Fruit fly (Drosophila melanogaster) whole organism, embryonic: Measurements from ENCODE around the gene kraken.
A peak's percentile ranks its signal among the peaks of the same experiment; 100 is the strongest.

Experiments used
- Atf3 ChIP-seq: fragments of 200-800 bp; sonication (Bioruptor generic); optimal IDR thresholded peaks from 3 replicates; lab custom pipeline; 2016; ENCODE audit warnings: missing biosample characterization, missing genetic modification characterization
- Awh ChIP-seq: fragments of 200-800 bp; sonication (Bioruptor generic); IDR thresholded peaks from 2 replicates; pipeline ENCODE4, ENCODE4 v1.3.6; 2022; ENCODE audit warnings: missing biosample characterization, missing genetic modification characterization
- BEAF-32 ChIP-seq: fragments of 200-800 bp; sonication (Bioruptor generic); optimal IDR thresholded peaks from 3 replicates; lab custom pipeline; 2017; ENCODE audit warnings: missing biosample characterization, missing genetic modification characterization, mild to moderate bottlenecking, moderate library complexity, missing genetic modification reagents
- Bteb2 ChIP-seq: fragments of 200-800 bp; sonication (Bioruptor generic); optimal IDR thresholded peaks from 2 replicates; lab custom pipeline; 2016; ENCODE audit warnings: missing biosample characterization, missing genetic modification characterization
- CG11398 ChIP-seq: fragments of 200-800 bp; sonication (Bioruptor generic); optimal IDR thresholded peaks from 2 replicates; lab custom pipeline; 2016; ENCODE audit warnings: missing biosample characterization, missing genetic modification characterization
- CG11560 ChIP-seq: fragments of 200-800 bp; sonication (Bioruptor generic); IDR thresholded peaks from 3 replicates; pipeline ENCODE4 v1.3.6; 2022; ENCODE audit warnings: missing biosample characterization, missing genetic modification characterization
- CG14050 ChIP-seq: fragments of 200-800 bp; sonication (Bioruptor generic); IDR thresholded peaks from 3 replicates; pipeline ENCODE4 v1.3.6; 2022; ENCODE audit warnings: missing biosample characterization, missing genetic modification characterization
- CG16779 ChIP-seq: fragments of 200-800 bp; sonication (Bioruptor generic); IDR thresholded peaks from 2 replicates; pipeline ENCODE4 v1.3.6; 2022; ENCODE audit warnings: missing biosample characterization, missing genetic modification characterization
- CG17328 ChIP-seq: fragments of 200-800 bp; sonication (Bioruptor generic); IDR thresholded peaks from 2 replicates; pipeline ENCODE4 v1.3.6; 2022; ENCODE audit warnings: missing biosample characterization, missing genetic modification characterization
- CG18599 ChIP-seq: fragments of 200-800 bp; sonication (Bioruptor generic); optimal IDR thresholded peaks from 3 replicates; lab custom pipeline; 2017; ENCODE audit warnings: missing biosample characterization, missing genetic modification characterization, mild to moderate bottlenecking, moderate library complexity, missing genetic modification reagents
- CG30403 ChIP-seq: fragments of 200-800 bp; sonication (Bioruptor generic); optimal IDR thresholded peaks from 3 replicates; lab custom pipeline; 2016; ENCODE audit warnings: missing biosample characterization, missing genetic modification characterization
- CG34376 ChIP-seq: fragments of 200-800 bp; sonication (Bioruptor generic); optimal IDR thresholded peaks from 2 replicates; lab custom pipeline; 2018; ENCODE audit warnings: missing biosample characterization, mild to moderate bottlenecking, missing genetic modification characterization
- CG6854 ChIP-seq: fragments of 200-800 bp; sonication (Bioruptor generic); optimal IDR thresholded peaks from 3 replicates; lab custom pipeline; 2017; ENCODE audit warnings: missing biosample characterization, mild to moderate bottlenecking, missing genetic modification characterization
- CG7271 ChIP-seq: fragments of 200-800 bp; sonication (Bioruptor generic); optimal IDR thresholded peaks from 2 replicates; lab custom pipeline; 2018; ENCODE audit warnings: missing biosample characterization, mild to moderate bottlenecking, missing genetic modification characterization, moderate library complexity
- CG7786 ChIP-seq: fragments of 200-800 bp; sonication (Bioruptor generic); optimal IDR thresholded peaks from 2 replicates; lab custom pipeline; 2016; ENCODE audit warnings: missing biosample characterization, missing genetic modification characterization
- CG7928 ChIP-seq: fragments of 200-800 bp; sonication (Bioruptor generic); optimal IDR thresholded peaks from 2 replicates; lab custom pipeline; 2017; ENCODE audit warnings: missing biosample characterization, mild to moderate bottlenecking, missing genetic modification characterization
- CG8359 ChIP-seq: fragments of 200-800 bp; sonication (Bioruptor generic); optimal IDR thresholded peaks from 2 replicates; lab custom pipeline; 2017; ENCODE audit warnings: missing biosample characterization, mild to moderate bottlenecking, missing genetic modification characterization, borderline replicate concordance
- CG9215 ChIP-seq: fragments of 200-800 bp; sonication (Bioruptor generic); IDR thresholded peaks from 2 replicates; pipeline ENCODE4 v1.3.6; 2022; ENCODE audit warnings: missing biosample characterization, missing genetic modification characterization
- CHES-1-like ChIP-seq: fragments of 200-800 bp; sonication (Bioruptor generic); optimal IDR thresholded peaks from 2 replicates; lab custom pipeline; 2016; ENCODE audit warnings: missing biosample characterization, missing genetic modification characterization
- Camta ChIP-seq: fragments of 200-800 bp; sonication (Bioruptor generic); optimal IDR thresholded peaks from 2 replicates; lab custom pipeline; 2016; ENCODE audit warnings: missing biosample characterization, missing genetic modification characterization
- Dp ChIP-seq: fragments of 200-800 bp; sonication (Bioruptor generic); optimal IDR thresholded peaks from 2 replicates; lab custom pipeline; 2018; ENCODE audit warnings: missing biosample characterization, mild to moderate bottlenecking, missing genetic modification characterization, moderate library complexity
- Drgx ChIP-seq: fragments of 200-800 bp; sonication (Bioruptor generic); IDR thresholded peaks from 2 replicates; pipeline ENCODE4 v1.3.6; 2022; ENCODE audit warnings: missing biosample characterization, missing genetic modification characterization
- Ets65A ChIP-seq: fragments of 200-800 bp; sonication (Bioruptor generic); peaks from one replicate; lab custom pipeline; 2016; ENCODE audit warnings: missing biosample characterization, missing genetic modification characterization
- Gug ChIP-seq: fragments of 200-800 bp; sonication (Bioruptor generic); IDR thresholded peaks from 4 replicates; pipeline ENCODE4 v1.3.6; 2022; ENCODE audit warnings: missing biosample characterization, missing genetic modification characterization
- Hr78 ChIP-seq, 2 experiments: fragments of 200-800 bp in 1 of 2; fragments of >200 bp in 1 of 2; sonication (Bioruptor generic) in 1 of 2; optimal IDR thresholded peaks; 2 replicates each; lab custom pipeline; 2017 to 2019; ENCODE audit warnings: missing biosample characterization in 2 of 2, missing genetic modification characterization in 2 of 2, mild to moderate bottlenecking in 1 of 2, moderate library complexity in 1 of 2
- Jarid2 ChIP-seq: fragments of 200-800 bp; sonication (Bioruptor generic); optimal IDR thresholded peaks from 3 replicates; lab custom pipeline; 2017; ENCODE audit warnings: mild to moderate bottlenecking, missing biosample characterization, missing genetic modification reagents, missing genetic modification characterization
- NFAT ChIP-seq: fragments of 200-800 bp; sonication (Bioruptor generic); IDR thresholded peaks from 2 replicates; pipeline ENCODE4 v1.3.6; 2022; ENCODE audit warnings: missing biosample characterization, missing genetic modification characterization
- Neu2 ChIP-seq: fragments of 200-800 bp; sonication (Bioruptor generic); optimal IDR thresholded peaks from 3 replicates; lab custom pipeline; 2016; ENCODE audit warnings: missing biosample characterization, missing genetic modification characterization, borderline replicate concordance
- Oli ChIP-seq: fragments of 200-800 bp; sonication (Bioruptor generic); optimal IDR thresholded peaks from 2 replicates; lab custom pipeline; 2018; ENCODE audit warnings: missing biosample characterization, mild to moderate bottlenecking, missing genetic modification characterization, moderate library complexity
- Opbp ChIP-seq: fragments of 200-800 bp; sonication (Bioruptor generic); IDR thresholded peaks from 3 replicates; pipeline ENCODE4 v1.3.6; 2022; ENCODE audit warnings: missing biosample characterization, missing genetic modification characterization; ENCODE audit not compliant: partially characterized antibody
- Ravus ChIP-seq: fragments of 200-800 bp; sonication (Bioruptor generic); IDR thresholded peaks from 2 replicates; pipeline ENCODE4 v1.3.6; 2022; ENCODE audit warnings: missing biosample characterization, missing genetic modification characterization
- Vsx1 ChIP-seq: fragments of 200-800 bp; sonication (Bioruptor generic); optimal IDR thresholded peaks from 2 replicates; lab custom pipeline; 2017; ENCODE audit warnings: missing biosample characterization, mild to moderate bottlenecking, missing genetic modification characterization, missing genetic modification reagents
- chn ChIP-seq: fragments of 200-800 bp; sonication (Bioruptor generic); optimal IDR thresholded peaks from 2 replicates; lab custom pipeline; 2016; ENCODE audit warnings: missing biosample characterization, missing genetic modification characterization
- eyg ChIP-seq: fragments of 200-800 bp; sonication (Bioruptor generic); optimal IDR thresholded peaks from 3 replicates; lab custom pipeline; 2016; ENCODE audit warnings: missing biosample characterization, missing genetic modification characterization
- fd96Cb ChIP-seq: fragments of 200-800 bp; sonication (Bioruptor generic); optimal IDR thresholded peaks from 2 replicates; lab custom pipeline; 2018; ENCODE audit warnings: missing biosample characterization, mild to moderate bottlenecking, missing genetic modification characterization, moderate library complexity
- fru ChIP-seq: fragments of >200 bp; optimal IDR thresholded peaks from 2 replicates; lab custom pipeline; 2017
- gcm2 ChIP-seq: fragments of 200-800 bp; sonication (Bioruptor generic); optimal IDR thresholded peaks from 2 replicates; lab custom pipeline; 2016; ENCODE audit warnings: missing biosample characterization, missing genetic modification characterization
- hth ChIP-seq: fragments of >200 bp; optimal IDR thresholded peaks from 2 replicates; lab custom pipeline; 2017; ENCODE audit warnings: inconsistent platforms
- inv ChIP-seq: fragments of 200-800 bp; sonication (Bioruptor generic); IDR thresholded peaks from 2 replicates; pipeline ENCODE4 v1.3.6; 2022; ENCODE audit warnings: missing biosample characterization, missing genetic modification characterization; ENCODE audit not compliant: partially characterized antibody
- knrl ChIP-seq: fragments of 200-800 bp; sonication (Bioruptor generic); IDR thresholded peaks from 3 replicates; pipeline ENCODE4 v1.3.6; 2022; ENCODE audit warnings: missing biosample characterization, missing genetic modification characterization; ENCODE audit not compliant: partially characterized antibody
- lilli ChIP-seq: fragments of 200-800 bp; sonication (Bioruptor generic); optimal IDR thresholded peaks from 3 replicates; lab custom pipeline; 2016; ENCODE audit warnings: missing biosample characterization, missing genetic modification characterization
- lmd ChIP-seq: fragments of 200-800 bp; sonication (Bioruptor generic); IDR thresholded peaks from 2 replicates; pipeline ENCODE4 v1.3.6; 2022; ENCODE audit warnings: missing biosample characterization, missing genetic modification characterization
- pfk ChIP-seq: fragments of 200-800 bp; sonication (Bioruptor generic); optimal IDR thresholded peaks from 2 replicates; lab custom pipeline; 2018; ENCODE audit warnings: missing biosample characterization, mild to moderate bottlenecking, missing genetic modification characterization, moderate library complexity
- ranshi ChIP-seq: fragments of 200-800 bp; sonication (Bioruptor generic); IDR thresholded peaks from 2 replicates; pipeline ENCODE4 v1.3.6; 2022; ENCODE audit warnings: missing biosample characterization, missing genetic modification characterization
- ro ChIP-seq: fragments of 200-800 bp; sonication (Bioruptor generic); IDR thresholded peaks from 2 replicates; pipeline ENCODE4 v1.3.6; 2022; ENCODE audit warnings: missing biosample characterization, missing genetic modification characterization
- salm ChIP-seq: fragments of 200-800 bp; sonication (Bioruptor generic); optimal IDR thresholded peaks from 2 replicates; lab custom pipeline; 2018; ENCODE audit warnings: missing biosample characterization, mild to moderate bottlenecking, missing genetic modification characterization
- sc ChIP-seq, 3 experiments: fragments of >200 bp in 2 of 3; fragments of 200-800 bp in 1 of 3; sonication (Bioruptor generic) in 1 of 3; optimal IDR thresholded peaks; 2 replicates in 2 of 3; 3 replicates in 1 of 3; lab custom pipeline; 2017; ENCODE audit warnings: mild to moderate bottlenecking in 1 of 3, missing biosample characterization in 1 of 3, missing genetic modification characterization in 1 of 3, missing genetic modification reagents in 1 of 3
- sug ChIP-seq: fragments of 200-800 bp; optimal IDR thresholded peaks from 2 replicates; lab custom pipeline; 2019; ENCODE audit warnings: missing biosample characterization, mild to moderate bottlenecking, missing genetic modification characterization, moderate library complexity
- unpg ChIP-seq: fragments of 200-800 bp; sonication (Bioruptor generic); optimal IDR thresholded peaks from 3 replicates; lab custom pipeline; 2018; ENCODE audit warnings: missing biosample characterization, mild to moderate bottlenecking, missing genetic modification characterization, moderate library complexity
- z ChIP-seq: fragments of 200-800 bp; sonication (Bioruptor generic); IDR thresholded peaks from 3 replicates; pipeline ENCODE4 v1.3.6; 2022; ENCODE audit warnings: missing biosample characterization, missing genetic modification characterization

The kraken gene

DNA sequence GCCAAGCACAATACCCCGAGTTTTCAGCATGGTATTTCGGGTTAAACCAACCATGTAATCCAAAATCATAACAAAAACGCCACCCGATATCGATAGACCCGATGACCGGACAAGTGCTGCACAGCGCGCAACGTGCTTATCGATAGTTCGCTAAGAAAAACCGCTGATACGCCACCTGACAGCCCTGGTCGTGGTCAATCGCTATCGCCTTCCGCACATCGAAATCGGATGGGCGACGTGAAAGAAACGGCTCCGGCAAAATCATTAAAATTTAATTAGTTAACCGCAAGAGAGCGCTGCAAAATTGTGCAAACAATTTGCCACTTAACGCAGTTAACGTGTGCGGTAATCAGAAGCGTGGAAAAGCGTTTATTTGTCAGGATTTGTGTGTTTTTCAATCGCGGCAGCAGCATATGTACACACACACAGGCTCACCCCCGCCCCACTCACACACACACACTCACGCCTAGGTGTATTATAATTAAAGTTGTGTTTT lies 26.8 kb upstream of the kraken start, which contains the start of the genes CG3862 and dock (continued):
- peak in 1 of 2 experiments; percentile 20 for TF ChIP-seq Hr78 (GFP tag; optimal IDR thresholded peaks at IDR 0.05; lab: Kevin White, UChicago)
- TF ChIP-seq lmd (GFP tag; lab: Robert Waterston, UW), result peak; percentile 28; the same call in 1 of the 2 replicates
- TF ChIP-seq Dp (GFP tag; lab: Kevin White, UChicago), result peak; percentile 74
- TF ChIP-seq Opbp (GFP tag; lab: Robert Waterston, UW), result peak; percentile 97
- TF ChIP-seq CG17328 (GFP tag; lab: Robert Waterston, UW), result 0 out of 2 replicates have a peak, but pooled peaks have one; percentile 4
- TF ChIP-seq unpg (GFP tag; lab: Kevin White, UChicago), result peak; percentile 33
- TF ChIP-seq Atf3, result no peak
- no peak for TF ChIP-seq Neu2 (GFP tag; lab: Kevin White, UChicago)
- no peak for TF ChIP-seq Camta (GFP tag; lab: Kevin White, UChicago)
- TF ChIP-seq gcm2 (GFP tag; lab: Kevin White, UChicago), result no peak
- TF ChIP-seq CG7786 (GFP tag; lab: Kevin White, UChicago), result peak; percentile 50
- TF ChIP-seq inv (GFP tag; lab: Robert Waterston, UW), result peak; percentile 88
- TF ChIP-seq sc (optimal IDR thresholded peaks at IDR 0.05; lab: Kevin White, UChicago), result no peak
- TF ChIP-seq sc (GFP tag; optimal IDR thresholded peaks at IDR 0.05; lab: Kevin White, UChicago), result no peak
- TF ChIP-seq CG14050 (GFP tag; lab: Robert Waterston, UW), result no peak
- TF ChIP-seq hth (lab: Kevin White, UChicago), result no peak
- peak; percentile 91 for TF ChIP-seq knrl
- no peak for TF ChIP-seq Vsx1 (GFP tag; lab: Kevin White, UChicago)
- TF ChIP-seq Gug (GFP tag; lab: Robert Waterston, UW), result peak; percentile 11; the same call in 1 of the 4 replicates
- TF ChIP-seq CHES-1-like (GFP tag; lab: Kevin White, UChicago), result peak; percentile 82
- peak; percentile 12 for TF ChIP-seq pfk (GFP tag; lab: Kevin White, UChicago)
- no peak for TF ChIP-seq eyg (GFP tag; lab: Kevin White, UChicago)
- TF ChIP-seq fru, result no peak
- TF ChIP-seq CG6854, result no peak
- TF ChIP-seq Drgx (GFP tag; lab: Robert Waterston, UW), result no peak
- no peak for TF ChIP-seq CG11560
- TF ChIP-seq chn (GFP tag; lab: Kevin White, UChicago), result peak; percentile 62
- peak; percentile 58 for TF ChIP-seq CG34376 (GFP tag; lab: Kevin White, UChicago)
- TF ChIP-seq lilli (GFP tag; lab: Kevin White, UChicago), result peak; percentile 65
- TF ChIP-seq ro (GFP tag; lab: Robert Waterston, UW), result no peak
- peak; percentile 83 for TF ChIP-seq Ets65A (GFP tag; lab: Kevin White, UChicago)
- no peak for TF ChIP-seq Oli (tag; lab: Kevin White, UChicago)
- TF ChIP-seq fd96Cb (tag; lab: Kevin White, UChicago), result no peak
- TF ChIP-seq Awh (GFP tag; lab: Robert Waterston, UW), result no peak
- peak; percentile 56 for TF ChIP-seq sug (tag; lab: Kevin White, UChicago)
- peak; percentile 51 for TF ChIP-seq CG11398 (GFP tag; lab: Kevin White, UChicago)
- TF ChIP-seq Bteb2 (GFP tag; lab: Kevin White, UChicago), result peak; percentile 3
- TF ChIP-seq CG9215 (GFP tag; lab: Robert Waterston, UW), result no peak
- no peak for TF ChIP-seq salm (tag; lab: Kevin White, UChicago)
- TF ChIP-seq CG30403 (GFP tag; lab: Kevin White, UChicago), result peak; percentile 41
- TF ChIP-seq BEAF-32 (GFP tag; lab: Kevin White, UChicago), result peak; percentile 95
- peak; percentile 88 for TF ChIP-seq CG7928 (GFP tag; lab: Kevin White, UChicago)
- peak; percentile 79; the same call in 1 of the 2 replicates for TF ChIP-seq NFAT (GFP tag; lab: Robert Waterston, UW)
- no peak for TF ChIP-seq Ravus (GFP tag; lab: Robert Waterston, UW)
- TF ChIP-seq CG8359 (GFP tag; lab: Kevin White, UChicago), result no peak
- TF ChIP-seq CG16779 (GFP tag; lab: Robert Waterston, UW), result no peak
- no peak for TF ChIP-seq CG7271 (tag; lab: Kevin White, UChicago)
- no peak for TF ChIP-seq z (GFP tag; lab: Robert Waterston, UW)
- TF ChIP-seq CG18599 (GFP tag; lab: Kevin White, UChicago), result peak; percentile 45
- TF ChIP-seq Jarid2, result peak; percentile 89
- peak; percentile 49; the same call in 1 of the 2 replicates for TF ChIP-seq ranshi (GFP tag; lab: Robert Waterston, UW)
